Worm (Caenorhabditis elegans) whole organism, mixed stage, embryonic: Measurements from ENCODE around the gene R10E11.5.

Experiments
- M03D4.4 ChIP-seq: sonication (generic microtip); optimal IDR thresholded peaks from 2 replicates; lab custom pipeline; 2017; ENCODE audit warnings: mild to moderate bottlenecking, missing genetic modification characterization, missing compliant biosample characterization
- bed-3 ChIP-seq: fragments of 200-800 bp; sonication (Bioruptor generic); optimal IDR thresholded peaks from 3 replicates; lab custom pipeline; 2018; ENCODE audit warnings: mild to moderate bottlenecking, missing genetic modification characterization, moderate library complexity, missing compliant biosample characterization
- ceh-39 ChIP-seq: fragments of 150-350 bp; optimal IDR thresholded peaks from 2 replicates; lab custom pipeline; 2014; ENCODE audit warnings: missing biosample characterization, missing genetic modification characterization
- ceh-43 ChIP-seq: fragments of 200-800 bp; sonication (Bioruptor generic); optimal IDR thresholded peaks from 2 replicates; lab custom pipeline; 2018; ENCODE audit warnings: mild to moderate bottlenecking, missing genetic modification characterization, moderate library complexity, missing compliant biosample characterization
- ces-1 ChIP-seq: fragments of 150-350 bp; optimal IDR thresholded peaks from 2 replicates; lab custom pipeline; 2014; ENCODE audit warnings: missing biosample characterization, missing genetic modification reagents, missing genetic modification characterization
- cnd-1 ChIP-seq: fragments of 200-800 bp; sonication (Bioruptor generic); optimal IDR thresholded peaks from 2 replicates; lab custom pipeline; 2018; ENCODE audit warnings: mild to moderate bottlenecking, missing genetic modification characterization, missing compliant biosample characterization
- drap-1 ChIP-seq: fragments of 200-800 bp; sonication (Bioruptor generic); optimal IDR thresholded peaks from 3 replicates; lab custom pipeline; 2018; ENCODE audit warnings: mild to moderate bottlenecking, missing genetic modification characterization, missing compliant biosample characterization
- elt-1 ChIP-seq: sonication (generic microtip); optimal IDR thresholded peaks from 2 replicates; lab custom pipeline; 2017; ENCODE audit warnings: missing genetic modification characterization, mild to moderate bottlenecking, missing compliant biosample characterization, antibody characterized with exemption, moderate library complexity, borderline replicate concordance; ENCODE audit not compliant: insufficient read depth
- elt-3 ChIP-seq: fragments of 150-350 bp; optimal IDR thresholded peaks from 2 replicates; lab custom pipeline; 2014; ENCODE audit warnings: missing biosample characterization, missing genetic modification characterization
- flh-1 ChIP-seq: fragments of 200-800 bp; sonication (Bioruptor generic); optimal IDR thresholded peaks from 2 replicates; lab custom pipeline; 2018; ENCODE audit warnings: mild to moderate bottlenecking, missing genetic modification characterization, moderate library complexity, missing compliant biosample characterization
- ham-2 ChIP-seq: fragments of 200-800 bp; sonication (Bioruptor generic); optimal IDR thresholded peaks from 2 replicates; lab custom pipeline; 2018; ENCODE audit warnings: mild to moderate bottlenecking, missing genetic modification characterization, missing compliant biosample characterization
- lin-13 ChIP-seq: fragments of 150-350 bp; optimal IDR thresholded peaks from 2 replicates; lab custom pipeline; 2014; ENCODE audit warnings: missing biosample characterization, missing genetic modification characterization
- lin-32 ChIP-seq: fragments of 200-800 bp; sonication (Bioruptor generic); optimal IDR thresholded peaks from 2 replicates; lab custom pipeline; 2018; ENCODE audit warnings: mild to moderate bottlenecking, missing genetic modification characterization, missing compliant biosample characterization
- lsy-2 ChIP-seq: fragments of 150-350 bp; optimal IDR thresholded peaks from 2 replicates; lab custom pipeline; 2014; ENCODE audit warnings: missing biosample characterization, missing genetic modification characterization
- mab-5 ChIP-seq: fragments of 150-350 bp; optimal IDR thresholded peaks from 2 replicates; lab custom pipeline; 2014; ENCODE audit warnings: missing biosample characterization, missing genetic modification characterization
- mep-1 ChIP-seq: fragments of 150-350 bp; optimal IDR thresholded peaks from 2 replicates; lab custom pipeline; 2017; ENCODE audit warnings: missing biosample characterization, missing genetic modification reagents, missing genetic modification characterization, inconsistent platforms
- mls-2 ChIP-seq: sonication (generic microtip); optimal IDR thresholded peaks from 2 replicates; lab custom pipeline; 2016; ENCODE audit warnings: mild to moderate bottlenecking, missing genetic modification characterization, moderate library complexity, missing compliant biosample characterization
- nhr-12 ChIP-seq: fragments of 150-350 bp; optimal IDR thresholded peaks from 2 replicates; lab custom pipeline; 2014; ENCODE audit warnings: missing biosample characterization, missing genetic modification characterization
- nhr-237 ChIP-seq: fragments of 150-350 bp; optimal IDR thresholded peaks from 2 replicates; lab custom pipeline; 2014; ENCODE audit warnings: missing biosample characterization, missing genetic modification characterization
- nhr-28 ChIP-seq: fragments of 150-350 bp; optimal IDR thresholded peaks from 2 replicates; lab custom pipeline; 2014; ENCODE audit warnings: missing biosample characterization, missing genetic modification characterization
- nhr-76 ChIP-seq: sonication (generic microtip); optimal IDR thresholded peaks from 2 replicates; lab custom pipeline; 2017; ENCODE audit warnings: missing biosample characterization, missing genetic modification characterization
- pha-4 ChIP-seq: fragments of 150-350 bp; optimal IDR thresholded peaks from 2 replicates; lab custom pipeline; 2018; ENCODE audit warnings: missing biosample characterization, missing genetic modification reagents, missing genetic modification characterization
- sem-2 ChIP-seq: fragments of 200-800 bp; sonication (Bioruptor generic); optimal IDR thresholded peaks from 2 replicates; lab custom pipeline; 2018; ENCODE audit warnings: mild to moderate bottlenecking, missing genetic modification characterization, missing compliant biosample characterization
- snpc-4 ChIP-seq: fragments of 150-350 bp; optimal IDR thresholded peaks from 2 replicates; lab custom pipeline; 2014; ENCODE audit warnings: missing biosample characterization, missing genetic modification characterization
- sptf-1 ChIP-seq: sonication (generic microtip); optimal IDR thresholded peaks from 2 replicates; lab custom pipeline; 2017; ENCODE audit warnings: mild to moderate bottlenecking, missing genetic modification characterization, moderate library complexity, missing compliant biosample characterization
- tbx-8 ChIP-seq: fragments of 200-800 bp; sonication (Bioruptor generic); optimal IDR thresholded peaks from 2 replicates; lab custom pipeline; 2018; ENCODE audit warnings: mild to moderate bottlenecking, missing genetic modification characterization, moderate library complexity, missing compliant biosample characterization
- unc-120 ChIP-seq: sonication (generic microtip); optimal IDR thresholded peaks from 2 replicates; lab custom pipeline; 2017; ENCODE audit warnings: missing genetic modification characterization, missing compliant biosample characterization; ENCODE audit not compliant: poor library complexity, severe bottlenecking
- unc-39 ChIP-seq: fragments of 150-350 bp; optimal IDR thresholded peaks from 2 replicates; lab custom pipeline; 2014; ENCODE audit warnings: missing biosample characterization, missing genetic modification characterization
- unc-62 ChIP-seq: fragments of 150-350 bp; optimal IDR thresholded peaks from 2 replicates; lab custom pipeline; 2014; ENCODE audit warnings: missing biosample characterization, missing genetic modification reagents, missing genetic modification characterization
- zip-8 ChIP-seq: fragments of 150-350 bp; optimal IDR thresholded peaks from 2 replicates; lab custom pipeline; 2014; ENCODE audit warnings: missing biosample characterization, missing genetic modification characterization
- ztf-11 ChIP-seq: fragments of 150-350 bp; optimal IDR thresholded peaks from 2 replicates; lab custom pipeline; 2014; ENCODE audit warnings: missing biosample characterization, missing genetic modification characterization

The R10E11.5 gene

DNA sequence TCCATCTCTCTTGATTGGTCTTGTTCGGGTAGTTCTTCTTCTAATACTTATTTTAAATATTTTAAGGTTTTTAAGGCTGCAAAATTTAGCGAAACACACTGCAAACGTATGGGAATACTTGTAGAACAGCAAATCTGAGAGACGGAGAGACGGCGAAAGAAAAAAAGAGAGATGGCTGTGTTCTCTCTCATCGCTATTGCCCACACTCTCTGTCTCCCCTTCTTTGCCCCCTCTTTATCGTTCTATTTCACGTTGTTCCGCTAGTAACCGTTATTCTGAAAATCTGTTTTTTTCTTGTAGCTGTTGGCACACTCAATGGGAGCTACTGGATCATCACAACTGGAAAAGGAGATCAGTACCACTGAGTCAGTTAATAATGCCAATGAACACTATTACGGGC, 13.1 kb downstream of the R10E11.5 start, which contains the start of gene usp-46:
Gene usp-46, plus strand, starts transcription at position 301 of the 400 bp plus-strand sequence.
- TF ChIP-seq ceh-39 (tag; lab: Kevin White, UChicago), result peak; percentile 16
- TF ChIP-seq pha-4 (tag; lab: Kevin White, UChicago), result no peak
- TF ChIP-seq unc-120 (tag; lab: Kevin White, UChicago), result peak; percentile 20

DNA sequence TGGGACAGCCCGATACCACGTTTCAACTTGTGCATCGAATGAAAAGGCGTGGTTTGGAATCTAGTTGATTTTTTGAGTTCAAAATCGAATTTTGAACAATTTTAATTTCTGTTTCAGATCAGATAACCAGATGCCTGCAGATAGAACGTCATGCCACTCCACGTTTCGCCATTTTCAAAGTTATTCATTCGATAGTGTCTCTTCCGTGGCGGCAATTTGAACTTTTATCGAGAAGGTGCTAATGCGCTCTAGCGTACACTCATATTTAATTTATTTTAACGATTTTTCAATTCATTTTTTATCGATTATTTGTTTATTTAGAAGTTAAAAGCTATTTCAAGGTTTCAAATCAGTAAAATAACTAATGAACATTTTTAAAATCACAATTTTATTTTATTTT, 13.5 kb downstream of the R10E11.5 start:
- TF ChIP-seq elt-1 (tag; lab: Kevin White, UChicago) (no peak), mep-1 (tag; lab: Kevin White, UChicago) (no peak), ham-2 (GFP tag; lab: Kevin White, UChicago) (no peak), pha-4 (tag; lab: Kevin White, UChicago) (no peak), ztf-11 (tag; lab: Kevin White, UChicago) (no peak), bed-3 (GFP tag; lab: Kevin White, UChicago) (no peak)

DNA sequence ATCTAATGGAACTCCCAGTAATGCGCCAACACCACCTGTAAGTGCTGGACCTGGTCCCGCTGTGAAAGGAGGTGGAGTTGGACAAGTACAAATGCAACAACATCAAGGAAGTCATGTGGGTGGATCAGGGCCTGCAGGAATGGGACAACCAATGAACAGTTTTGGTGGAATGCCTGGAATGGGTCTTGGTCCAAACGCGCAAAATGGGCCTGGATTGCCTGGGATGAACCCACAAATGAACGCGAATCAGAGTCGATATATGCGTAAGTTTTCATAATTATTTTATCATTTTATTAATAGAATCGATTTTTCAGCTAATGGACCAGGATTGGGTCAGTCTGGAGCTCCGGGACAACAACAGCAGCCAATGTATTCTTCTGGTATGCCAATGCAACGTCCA, 17.1 kb downstream of the R10E11.5 start:
- TF ChIP-seq mls-2 (tag; lab: Kevin White, UChicago), result no peak
- no peak for TF ChIP-seq nhr-12
- TF ChIP-seq sem-2, result no peak
- no peak for TF ChIP-seq unc-39 (tag; lab: Kevin White, UChicago)
- TF ChIP-seq ham-2 (GFP tag; lab: Kevin White, UChicago), result no peak
- TF ChIP-seq ztf-11 (tag; lab: Kevin White, UChicago), result no peak
- no peak for TF ChIP-seq M03D4.4 (tag; lab: Kevin White, UChicago)
- TF ChIP-seq ceh-39 (tag; lab: Kevin White, UChicago), result no peak
- TF ChIP-seq nhr-237 (tag; lab: Kevin White, UChicago), result no peak

DNA sequence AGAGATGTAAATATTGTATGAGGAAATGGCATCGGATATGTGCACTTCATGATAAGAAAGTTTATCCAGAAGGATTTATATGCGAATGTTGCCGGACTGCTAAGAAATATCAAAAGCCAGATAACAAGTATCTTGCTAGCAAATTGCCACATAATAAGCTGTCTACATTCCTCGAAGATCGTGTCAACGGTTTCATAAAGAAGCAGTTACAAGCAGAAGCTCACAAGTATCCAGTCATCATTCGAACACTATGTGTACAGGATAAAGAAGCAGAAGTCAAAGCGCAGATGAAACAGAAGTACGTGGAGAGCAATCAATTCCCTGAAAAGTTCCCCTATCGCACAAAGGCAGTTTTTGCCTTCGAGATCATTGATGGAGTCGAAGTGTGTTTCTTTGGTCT, 18.9 kb downstream of the R10E11.5 start:
- TF ChIP-seq ces-1 (GFP tag; lab: Kevin White, UChicago) (no peak), nhr-76 (tag; lab: Kevin White, UChicago) (no peak), zip-8 (no peak), nhr-28 (no peak), ceh-39 (tag; lab: Kevin White, UChicago) (no peak), tbx-8 (no peak), unc-62 (GFP tag; lab: Kevin White, UChicago) (no peak), sptf-1 (tag; lab: Kevin White, UChicago) (no peak), mab-5 (tag; lab: Kevin White, UChicago) (no peak)
- TF ChIP-seq, all 35 proteins: peak for 0

DNA sequence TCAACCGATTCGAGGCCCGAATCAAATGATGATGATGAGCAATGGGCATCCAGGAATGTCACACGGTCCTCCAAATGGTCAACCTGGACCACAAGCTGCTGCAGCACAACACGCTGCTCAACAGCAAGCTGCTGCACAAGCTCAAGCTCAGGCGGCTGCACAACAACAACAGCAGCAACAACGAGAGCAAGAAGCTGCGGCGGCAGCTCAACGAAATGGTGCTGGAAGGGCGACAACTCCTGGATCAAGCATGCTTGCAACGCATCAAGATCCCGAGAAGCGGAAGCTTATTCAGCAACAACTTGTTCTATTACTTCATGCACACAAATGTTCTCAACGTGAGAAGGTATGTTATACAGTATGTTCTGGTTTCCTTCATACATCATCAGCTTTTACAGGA, 21.4 kb downstream of the R10E11.5 start:
- TF ChIP-seq mls-2 (tag; lab: Kevin White, UChicago) (no peak), lin-32 (GFP tag; lab: Kevin White, UChicago) (peak; percentile 24), nhr-28 (no peak)

DNA sequence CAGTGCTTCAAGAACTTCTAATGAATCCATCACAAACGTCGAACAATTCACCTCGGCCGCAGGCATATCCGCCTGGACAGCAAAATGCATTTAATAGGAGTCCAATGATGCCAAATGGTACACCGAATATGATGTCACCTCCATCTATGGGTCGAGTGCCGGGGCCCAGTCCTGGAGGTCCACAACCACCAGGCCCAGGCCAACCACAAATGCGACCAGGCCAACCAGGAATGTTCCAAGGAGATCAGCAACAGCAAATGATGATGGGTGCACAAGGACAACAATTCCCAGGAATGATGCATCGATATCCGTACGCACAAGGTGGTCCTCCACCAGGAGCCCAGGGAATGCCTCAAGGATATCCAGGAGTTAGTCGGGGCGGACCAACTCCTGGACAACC, 22.4 kb downstream of the R10E11.5 start:
- no peak for TF ChIP-seq flh-1 (GFP tag; lab: Kevin White, UChicago)
- no peak for TF ChIP-seq nhr-237 (tag; lab: Kevin White, UChicago)
- no peak for TF ChIP-seq ham-2 (GFP tag; lab: Kevin White, UChicago)
- TF ChIP-seq cnd-1 (tag; lab: Kevin White, UChicago), result no peak
- no peak for TF ChIP-seq snpc-4
- no peak for TF ChIP-seq lsy-2
- TF ChIP-seq elt-3 (tag; lab: Kevin White, UChicago), result no peak
- no peak for TF ChIP-seq zip-8
- TF ChIP-seq lin-13, result no peak

DNA sequence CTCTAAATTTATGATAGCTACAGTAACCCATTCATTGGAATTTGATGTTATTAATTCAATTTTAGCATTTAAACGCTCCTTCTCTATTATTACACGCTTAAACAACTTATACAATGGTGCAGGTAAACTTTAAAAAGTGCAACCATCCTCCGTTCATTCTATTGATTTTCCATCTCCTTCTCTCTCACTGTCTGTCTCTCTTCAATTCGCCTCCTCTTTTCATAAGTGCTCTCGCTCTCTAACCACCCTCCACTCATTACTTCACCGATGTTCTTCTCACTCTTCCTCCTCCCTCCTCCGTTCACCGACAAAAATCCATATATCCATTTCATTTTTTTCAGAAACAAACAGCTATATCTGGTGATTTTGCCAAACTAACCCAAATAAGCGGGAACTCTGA, 23.3 kb downstream of the R10E11.5 start, which contains the start of gene cbp-1:
Gene cbp-1, plus strand, starts transcription at position 335 of the 400 bp plus-strand sequence.
- no peak for TF ChIP-seq ceh-43 (GFP tag; lab: Kevin White, UChicago)
- peak; percentile 21 for TF ChIP-seq unc-62 (GFP tag; lab: Kevin White, UChicago)
- no peak for TF ChIP-seq drap-1 (GFP tag; lab: Kevin White, UChicago)
- TF ChIP-seq mab-5 (tag; lab: Kevin White, UChicago), result no peak
- no peak for TF ChIP-seq ham-2 (GFP tag; lab: Kevin White, UChicago)
- no peak for TF ChIP-seq unc-120 (tag; lab: Kevin White, UChicago)
- TF ChIP-seq sptf-1 (tag; lab: Kevin White, UChicago), result no peak
- TF ChIP-seq nhr-12, result no peak
- no peak for TF ChIP-seq sem-2
- peak; percentile 76 for TF ChIP-seq ces-1 (GFP tag; lab: Kevin White, UChicago)
- peak; percentile 69 for TF ChIP-seq lsy-2
- TF ChIP-seq lin-32 (GFP tag; lab: Kevin White, UChicago), result no peak
- no peak for TF ChIP-seq unc-39 (tag; lab: Kevin White, UChicago)
- TF ChIP-seq bed-3 (GFP tag; lab: Kevin White, UChicago), result no peak
- TF ChIP-seq ceh-39 (tag; lab: Kevin White, UChicago), result peak; percentile 42
- no peak for TF ChIP-seq nhr-237 (tag; lab: Kevin White, UChicago)
- no peak for TF ChIP-seq mls-2 (tag; lab: Kevin White, UChicago)
- TF ChIP-seq nhr-28, result no peak
- TF ChIP-seq ztf-11 (tag; lab: Kevin White, UChicago), result no peak
- no peak for TF ChIP-seq M03D4.4 (tag; lab: Kevin White, UChicago)
- no peak for TF ChIP-seq elt-1 (tag; lab: Kevin White, UChicago)
- no peak for TF ChIP-seq snpc-4
- TF ChIP-seq flh-1 (GFP tag; lab: Kevin White, UChicago), result no peak
- no peak for TF ChIP-seq zip-8
- no peak for TF ChIP-seq pha-4 (tag; lab: Kevin White, UChicago)
